Worm (Caenorhabditis elegans) whole organism, early embryonic: ENCODE results near the gene F52B11.2.
A peak's percentile ranks its signal among the peaks of the same experiment; 100 is the strongest.

Experiments
- B0310.2 ChIP-seq: sonication (generic microtip); optimal IDR thresholded peaks from 2 replicates; lab custom pipeline; 2016; ENCODE audit warnings: mild to moderate bottlenecking, missing genetic modification characterization, missing compliant biosample characterization
- F13C5.2 ChIP-seq: sonication (generic microtip); optimal IDR thresholded peaks from 2 replicates; lab custom pipeline; 2017; ENCODE audit warnings: mild to moderate bottlenecking, missing genetic modification characterization, inconsistent platforms, missing compliant biosample characterization
- aly-1 ChIP-seq: sonication (generic microtip); optimal IDR thresholded peaks from 2 replicates; lab custom pipeline; 2016; ENCODE audit warnings: missing genetic modification characterization, missing compliant biosample characterization
- ama-1 ChIP-seq: fragments of 150-350 bp; optimal IDR thresholded peaks from 2 replicates; lab custom pipeline; 2014
- ceh-13 ChIP-seq: fragments of 200-800 bp; sonication (Bioruptor generic); optimal IDR thresholded peaks from 2 replicates; lab custom pipeline; 2018; ENCODE audit warnings: mild to moderate bottlenecking, missing genetic modification characterization, missing compliant biosample characterization
- ceh-36 ChIP-seq: sonication (generic microtip); optimal IDR thresholded peaks from 2 replicates; lab custom pipeline; 2016; ENCODE audit warnings: missing genetic modification characterization, inconsistent platforms, missing compliant biosample characterization
- ets-7 ChIP-seq: sonication (generic microtip); optimal IDR thresholded peaks from 2 replicates; lab custom pipeline; 2016; ENCODE audit warnings: missing genotype, missing genetic modification characterization, missing compliant biosample characterization
- flt-1 ChIP-seq: fragments of 200-800 bp; sonication (Bioruptor generic); IDR thresholded peaks from 2 replicates; pipeline ENCODE4 v1.3.6; 2022; ENCODE audit warnings: missing genetic modification characterization, missing compliant biosample characterization
- hmbx-1 ChIP-seq: sonication (generic microtip); optimal IDR thresholded peaks from 2 replicates; lab custom pipeline; 2016; ENCODE audit warnings: mild to moderate bottlenecking, missing genetic modification characterization, missing compliant biosample characterization
- hmg-4 ChIP-seq: fragments of 200-800 bp; sonication (Bioruptor generic); optimal IDR thresholded peaks from 2 replicates; lab custom pipeline; 2018; ENCODE audit warnings: mild to moderate bottlenecking, missing genetic modification characterization, missing compliant biosample characterization
- hnd-1 ChIP-seq: sonication (generic microtip); optimal IDR thresholded peaks from 2 replicates; lab custom pipeline; 2016; ENCODE audit warnings: missing genetic modification characterization, missing compliant biosample characterization
- pes-1 ChIP-seq: fragments of 200-800 bp; sonication (Bioruptor generic); IDR thresholded peaks from 2 replicates; pipeline ENCODE4 v1.3.6; 2022; ENCODE audit warnings: missing genetic modification reagents, missing genetic modification characterization, missing compliant biosample characterization
- scrt-1 ChIP-seq: fragments of 200-800 bp; sonication (Bioruptor generic); IDR thresholded peaks from 2 replicates; pipeline ENCODE4 v1.3.6; 2022; ENCODE audit warnings: missing genetic modification characterization, missing compliant biosample characterization
- sea-1 ChIP-seq: fragments of 200-800 bp; sonication (Bioruptor generic); conservative IDR thresholded peaks from 2 replicates; pipeline ENCODE4 v1.3.6; 2022; ENCODE audit warnings: missing genetic modification characterization, missing compliant biosample characterization
- tbx-11 ChIP-seq: fragments of 200-800 bp; sonication (Bioruptor generic); IDR thresholded peaks from 2 replicates; pipeline ENCODE4 v1.3.6; 2022; ENCODE audit warnings: missing genetic modification characterization, missing compliant biosample characterization
- tbx-37 ChIP-seq: fragments of 200-800 bp; sonication (Bioruptor generic); conservative IDR thresholded peaks from 2 replicates; pipeline ENCODE4 v1.3.6; 2022; ENCODE audit warnings: missing genetic modification reagents, missing genetic modification characterization, missing compliant biosample characterization
- tra-4 ChIP-seq: sonication (generic microtip); optimal IDR thresholded peaks from 2 replicates; lab custom pipeline; 2017; ENCODE audit warnings: missing genetic modification characterization, missing compliant biosample characterization

The F52B11.2 gene

ce11 chrIV:14060612-14061011 lies 22.8 kb upstream of the F52B11.2 start, which contains the start of gene Y37A1B.4:
TSS of gene Y37A1B.4 (minus strand) at chrIV:14060712.
- TF ChIP-seq scrt-1 (no peak), sea-1 (GFP tag; lab: Robert Waterston, UW) (no peak), pes-1 (GFP tag; lab: Robert Waterston, UW) (no peak), ceh-36 (tag; lab: Kevin White, UChicago) (no peak), tbx-37 (no peak), F13C5.2 (tag; lab: Kevin White, UChicago) (no peak), flt-1 (GFP tag; lab: Robert Waterston, UW) (no peak), aly-1 (no peak), hmg-4 (no peak), hnd-1 (no peak), ceh-13 (GFP tag; lab: Kevin White, UChicago) (no peak), ets-7 (tag; lab: Kevin White, UChicago) (no peak), ama-1 (lab: Kevin White, UChicago) (no peak), B0310.2 (no peak), tra-4 (tag; lab: Kevin White, UChicago) (no peak), hmbx-1 (tag; lab: Kevin White, UChicago) (no peak), tbx-11 (no peak)

ce11 chrIV:14066403-14066802 lies 17.0 kb upstream of the F52B11.2 start:
- TF ChIP-seq F13C5.2 (tag; lab: Kevin White, UChicago) (no peak), ceh-13 (GFP tag; lab: Kevin White, UChicago) (no peak), pes-1 (GFP tag; lab: Robert Waterston, UW) (no peak), aly-1 (no peak), hnd-1 (no peak), scrt-1 (no peak), ceh-36 (tag; lab: Kevin White, UChicago) (no peak), ama-1 (lab: Kevin White, UChicago) (no peak), hmbx-1 (tag; lab: Kevin White, UChicago) (no peak), flt-1 (GFP tag; lab: Robert Waterston, UW) (no peak), sea-1 (GFP tag; lab: Robert Waterston, UW) (no peak), ets-7 (tag; lab: Kevin White, UChicago) (no peak), tbx-37 (no peak), hmg-4 (no peak), tra-4 (tag; lab: Kevin White, UChicago) (no peak), B0310.2 (no peak), tbx-11 (no peak)

ce11 chrIV:14069760-14070159 lies 13.6 kb upstream of the F52B11.2 start, which contains the start of gene lst-4:
TSS of gene lst-4 (minus strand) at chrIV:14069860.
- no peak for TF ChIP-seq pes-1 (GFP tag; lab: Robert Waterston, UW)
- no peak for TF ChIP-seq flt-1 (GFP tag; lab: Robert Waterston, UW)
- no peak for TF ChIP-seq tra-4 (tag; lab: Kevin White, UChicago)
- TF ChIP-seq ama-1 (lab: Kevin White, UChicago) = no peak
- no peak for TF ChIP-seq ets-7 (tag; lab: Kevin White, UChicago)
- no peak for TF ChIP-seq tbx-11
- TF ChIP-seq B0310.2 = no peak
- no peak for TF ChIP-seq scrt-1
- TF ChIP-seq tbx-37 = no peak
- no peak for TF ChIP-seq hmbx-1 (tag; lab: Kevin White, UChicago)
- TF ChIP-seq ceh-13 (GFP tag; lab: Kevin White, UChicago) = no peak
- no peak for TF ChIP-seq aly-1
- TF ChIP-seq hmg-4 = no peak
- no peak for TF ChIP-seq hnd-1
- TF ChIP-seq F13C5.2 (tag; lab: Kevin White, UChicago) = no peak
- TF ChIP-seq ceh-36 (tag; lab: Kevin White, UChicago) = no peak
- TF ChIP-seq sea-1 (GFP tag; lab: Robert Waterston, UW) = no peak

ce11 chrIV:14070185-14070991 lies 13.0 kb upstream of the F52B11.2 start:
- no peak for TF ChIP-seq sea-1 (GFP tag; lab: Robert Waterston, UW)
- TF ChIP-seq aly-1 = no peak
- TF ChIP-seq B0310.2 = no peak
- TF ChIP-seq tbx-37 = no peak
- TF ChIP-seq scrt-1 = no peak
- TF ChIP-seq hmbx-1 (tag; lab: Kevin White, UChicago) = no peak
- no peak for TF ChIP-seq ceh-36 (tag; lab: Kevin White, UChicago)
- TF ChIP-seq hmg-4 = no peak
- TF ChIP-seq pes-1 (GFP tag; lab: Robert Waterston, UW) = no peak
- TF ChIP-seq tra-4 (tag; lab: Kevin White, UChicago) = no peak
- no peak for TF ChIP-seq tbx-11
- TF ChIP-seq ceh-13 (GFP tag; lab: Kevin White, UChicago) = no peak
- no peak for TF ChIP-seq hnd-1
- TF ChIP-seq F13C5.2 (tag; lab: Kevin White, UChicago) = no peak
- no peak for TF ChIP-seq flt-1 (GFP tag; lab: Robert Waterston, UW)

ce11 chrIV:14070992-14071289 lies 12.4 kb upstream of the F52B11.2 start:
- no peak for TF ChIP-seq hnd-1
- no peak for TF ChIP-seq tra-4 (tag; lab: Kevin White, UChicago)

ce11 chrIV:14071466-14071865 lies 11.9 kb upstream of the F52B11.2 start, which contains the start of gene ccar-1:
TSS of gene ccar-1 (plus strand) at chrIV:14071548.
- TF ChIP-seq ceh-13 (GFP tag; lab: Kevin White, UChicago) = no peak
- TF ChIP-seq tbx-37 = no peak
- 0 out of 2 replicates have a peak, but pooled peaks have one; percentile 63 for TF ChIP-seq sea-1 (GFP tag; lab: Robert Waterston, UW)
- TF ChIP-seq hmg-4 = peak; percentile 32
- TF ChIP-seq pes-1 (GFP tag; lab: Robert Waterston, UW) = no peak
- TF ChIP-seq scrt-1 = no peak

- 0 out of 2 replicates have a peak, but pooled peaks have one; percentile 57 for TF ChIP-seq tbx-11
- TF ChIP-seq hmg-4 = no peak
Measured at ce11 chrIV:14072011-14072649, 11.2 kb upstream of the F52B11.2 start.
